Fruit fly (Drosophila melanogaster) whole organism, embryonic: Measurements from ENCODE around the gene red.

Experiments
- ATbp ChIP-seq: fragments of 200-800 bp; sonication (Bioruptor generic); optimal IDR thresholded peaks from 2 replicates; lab custom pipeline; 2017; ENCODE audit warnings: missing biosample characterization, mild to moderate bottlenecking, missing genetic modification characterization, missing genetic modification reagents
- Asciz ChIP-seq: fragments of 200-800 bp; sonication (Bioruptor generic); optimal IDR thresholded peaks from 2 replicates; lab custom pipeline; 2017; ENCODE audit warnings: missing biosample characterization, mild to moderate bottlenecking, missing genetic modification characterization, missing genetic modification reagents
- Atf3 ChIP-seq: fragments of 200-800 bp; sonication (Bioruptor generic); optimal IDR thresholded peaks from 3 replicates; lab custom pipeline; 2016; ENCODE audit warnings: missing biosample characterization, missing genetic modification characterization
- CG10321 ChIP-seq: fragments of 200-800 bp; sonication (Bioruptor generic); IDR thresholded peaks from 2 replicates; pipeline ENCODE4 v1.3.6; 2022; ENCODE audit warnings: missing biosample characterization, missing genetic modification characterization
- CG10431 ChIP-seq: fragments of 200-800 bp; sonication (Bioruptor generic); optimal IDR thresholded peaks from 3 replicates; lab custom pipeline; 2018; ENCODE audit warnings: missing biosample characterization, mild to moderate bottlenecking, missing genetic modification characterization
- CG11695 ChIP-seq: fragments of 200-800 bp; sonication (Bioruptor generic); IDR thresholded peaks from 3 replicates; pipeline ENCODE4 v1.3.6; 2022; ENCODE audit warnings: missing biosample characterization, missing genetic modification characterization
- CG13123 ChIP-seq: fragments of 200-800 bp; sonication (Bioruptor generic); optimal IDR thresholded peaks from 2 replicates; lab custom pipeline; 2016; ENCODE audit warnings: missing biosample characterization, missing genetic modification characterization
- CG13424 ChIP-seq: fragments of 200-800 bp; sonication (Bioruptor generic); optimal IDR thresholded peaks from 2 replicates; lab custom pipeline; 2019; ENCODE audit warnings: missing biosample characterization, mild to moderate bottlenecking, missing genetic modification characterization, moderate library complexity
- CG13624 ChIP-seq: fragments of 200-800 bp; sonication (Bioruptor generic); optimal IDR thresholded peaks from 2 replicates; lab custom pipeline; 2016; ENCODE audit warnings: missing biosample characterization, missing genetic modification characterization
- CG15514 ChIP-seq: fragments of 200-800 bp; sonication (Bioruptor generic); optimal IDR thresholded peaks from 3 replicates; lab custom pipeline; 2017; ENCODE audit warnings: missing biosample characterization, missing genetic modification characterization, mild to moderate bottlenecking, moderate library complexity, missing genetic modification reagents
- CG16813 ChIP-seq: fragments of 200-800 bp; sonication (Bioruptor generic); IDR thresholded peaks from 3 replicates; pipeline ENCODE4 v1.3.6; 2022; ENCODE audit warnings: missing biosample characterization, missing genetic modification characterization; ENCODE audit not compliant: partially characterized antibody
- CG17385 ChIP-seq: fragments of 200-800 bp; sonication (Bioruptor generic); optimal IDR thresholded peaks from 3 replicates; lab custom pipeline; 2018; ENCODE audit warnings: missing biosample characterization, mild to moderate bottlenecking, missing genetic modification characterization
- CG17568 ChIP-seq: fragments of 200-800 bp; sonication (Bioruptor generic); optimal IDR thresholded peaks from 2 replicates; lab custom pipeline; 2018; ENCODE audit warnings: missing biosample characterization, mild to moderate bottlenecking, missing genetic modification characterization, moderate library complexity
- CG17612 ChIP-seq: fragments of 200-800 bp; sonication (Bioruptor generic); IDR thresholded peaks from 2 replicates; pipeline ENCODE4 v1.3.6; 2022; ENCODE audit warnings: missing biosample characterization, missing genetic modification characterization
- CG18262 ChIP-seq: fragments of 200-800 bp; optimal IDR thresholded peaks from 3 replicates; lab custom pipeline; 2019; ENCODE audit warnings: missing biosample characterization, mild to moderate bottlenecking, missing genetic modification characterization, moderate library complexity
- CG2678 ChIP-seq: fragments of 200-800 bp; sonication (Bioruptor generic); optimal IDR thresholded peaks from 3 replicates; lab custom pipeline; 2019; ENCODE audit warnings: missing biosample characterization, mild to moderate bottlenecking, missing genetic modification characterization, moderate library complexity
- CG31441 ChIP-seq: fragments of 200-800 bp; sonication (Bioruptor generic); IDR thresholded peaks from 2 replicates; pipeline ENCODE4 v1.3.6; 2022; ENCODE audit warnings: missing biosample characterization, missing genetic modification characterization
- CG32767 ChIP-seq: fragments of 200-800 bp; sonication (Bioruptor generic); IDR thresholded peaks from 2 replicates; pipeline ENCODE4 v1.3.6; 2022; ENCODE audit warnings: missing biosample characterization, missing genetic modification characterization
- CG3847 ChIP-seq: fragments of 200-800 bp; sonication (Bioruptor generic); IDR thresholded peaks from 2 replicates; pipeline ENCODE4 v1.3.6; 2022; ENCODE audit warnings: missing biosample characterization, missing genetic modification characterization
- CG4707 ChIP-seq: fragments of 200-800 bp; sonication (Bioruptor generic); optimal IDR thresholded peaks from 2 replicates; lab custom pipeline; 2018; ENCODE audit warnings: missing biosample characterization, mild to moderate bottlenecking, missing genetic modification characterization, moderate library complexity
- CG5180 ChIP-seq: fragments of 200-800 bp; sonication (Bioruptor generic); optimal IDR thresholded peaks from 3 replicates; lab custom pipeline; 2017; ENCODE audit warnings: missing biosample characterization, missing genetic modification characterization, mild to moderate bottlenecking, moderate library complexity, missing genetic modification reagents
- CG8388 ChIP-seq: fragments of 200-800 bp; sonication (Bioruptor generic); optimal IDR thresholded peaks from 2 replicates; lab custom pipeline; 2019; ENCODE audit warnings: missing biosample characterization, mild to moderate bottlenecking, missing genetic modification characterization, moderate library complexity
- CG8478 ChIP-seq: fragments of >200 bp; optimal IDR thresholded peaks from 2 replicates; lab custom pipeline; 2018
- CTCF ChIP-seq: fragments of 200-800 bp; sonication (Bioruptor generic); optimal IDR thresholded peaks from 2 replicates; lab custom pipeline; 2017; ENCODE audit warnings: missing biosample characterization, mild to moderate bottlenecking, missing genetic modification characterization, moderate library complexity
- CkIIα-i1 ChIP-seq: fragments of 200-800 bp; sonication (Bioruptor generic); IDR thresholded peaks from 2 replicates; pipeline ENCODE4 v1.3.6; 2022; ENCODE audit warnings: missing biosample characterization, missing genetic modification characterization
- E2f1 ChIP-seq: fragments of 200-800 bp; sonication (Bioruptor generic); IDR thresholded peaks from 2 replicates; pipeline ENCODE4 v1.3.6; 2022; ENCODE audit warnings: missing biosample characterization, missing genetic modification characterization
- Fer2 ChIP-seq: fragments of 200-800 bp; sonication (Bioruptor generic); optimal IDR thresholded peaks from 2 replicates; lab custom pipeline; 2018; ENCODE audit warnings: missing biosample characterization, mild to moderate bottlenecking, missing genetic modification characterization, moderate library complexity
- Hr39 ChIP-seq: fragments of >200 bp; optimal IDR thresholded peaks from 2 replicates; lab custom pipeline; 2017
- Hr51 ChIP-seq, 2 experiments: fragments of 200-800 bp; sonication (Bioruptor generic); optimal IDR thresholded peaks; 2 replicates in 1 of 2; 3 replicates in 1 of 2; lab custom pipeline; 2016 to 2018; ENCODE audit warnings: missing biosample characterization in 2 of 2, missing genetic modification characterization in 2 of 2, mild to moderate bottlenecking in 1 of 2, moderate library complexity in 1 of 2
- MTF-1 ChIP-seq: fragments of 200-800 bp; sonication (Bioruptor generic); optimal IDR thresholded peaks from 2 replicates; lab custom pipeline; 2018; ENCODE audit warnings: missing biosample characterization, mild to moderate bottlenecking, missing genetic modification characterization, borderline replicate concordance
- Meics ChIP-seq: fragments of 200-800 bp; sonication (Bioruptor generic); optimal IDR thresholded peaks from 2 replicates; lab custom pipeline; 2017; ENCODE audit warnings: missing biosample characterization, mild to moderate bottlenecking, missing genetic modification characterization
- Sox100B ChIP-seq: fragments of 200-800 bp; sonication (Bioruptor generic); optimal IDR thresholded peaks from 3 replicates; lab custom pipeline; 2018; ENCODE audit warnings: missing biosample characterization, mild to moderate bottlenecking, missing genetic modification characterization
- chif ChIP-seq, 2 experiments: fragments of 200-800 bp; sonication (Bioruptor generic); optimal IDR thresholded peaks; 3 replicates each; lab custom pipeline; 2016; ENCODE audit warnings: missing biosample characterization in 2 of 2, missing genetic modification characterization in 2 of 2
- crp ChIP-seq, 2 experiments: fragments of 200-800 bp; sonication (Bioruptor generic); optimal IDR thresholded peaks; 2 replicates in 1 of 2; 3 replicates in 1 of 2; lab custom pipeline; 2017; ENCODE audit warnings: missing biosample characterization in 2 of 2, missing genetic modification characterization in 2 of 2, mild to moderate bottlenecking in 1 of 2, moderate library complexity in 1 of 2
- disco-r ChIP-seq: fragments of 200-800 bp; sonication (Bioruptor generic); optimal IDR thresholded peaks from 2 replicates; lab custom pipeline; 2016; ENCODE audit warnings: missing biosample characterization, missing genetic modification characterization
- dmrt11E ChIP-seq: fragments of 200-800 bp; sonication (Bioruptor generic); optimal IDR thresholded peaks from 3 replicates; lab custom pipeline; 2018; ENCODE audit warnings: missing biosample characterization, mild to moderate bottlenecking, missing genetic modification characterization, moderate library complexity
- fd102C ChIP-seq: fragments of 200-800 bp; sonication (Bioruptor generic); optimal IDR thresholded peaks from 2 replicates; lab custom pipeline; 2018; ENCODE audit warnings: missing biosample characterization, mild to moderate bottlenecking, missing genetic modification characterization, moderate library complexity
- fu2 ChIP-seq: fragments of 200-800 bp; sonication (Bioruptor generic); optimal IDR thresholded peaks from 2 replicates; lab custom pipeline; 2016; ENCODE audit warnings: missing biosample characterization, missing genetic modification characterization
- grau ChIP-seq: fragments of 200-800 bp; optimal IDR thresholded peaks from 3 replicates; lab custom pipeline; 2019; ENCODE audit warnings: missing biosample characterization, mild to moderate bottlenecking, missing genetic modification characterization, moderate library complexity
- gsb ChIP-seq: fragments of 200-800 bp; sonication (Bioruptor generic); IDR thresholded peaks from 2 replicates; pipeline ENCODE4 v1.3.6; 2022; ENCODE audit warnings: missing biosample characterization, missing genetic modification characterization
- jing ChIP-seq: fragments of 200-800 bp; sonication (Bioruptor generic); optimal IDR thresholded peaks from 2 replicates; lab custom pipeline; 2018; ENCODE audit warnings: missing biosample characterization, mild to moderate bottlenecking, missing genetic modification characterization
- nau ChIP-seq: fragments of 200-800 bp; sonication (Bioruptor generic); optimal IDR thresholded peaks from 3 replicates; lab custom pipeline; 2017; ENCODE audit warnings: missing biosample characterization, mild to moderate bottlenecking, missing genetic modification characterization, missing genetic modification reagents
- phol ChIP-seq: fragments of 200-800 bp; sonication (Bioruptor generic); optimal IDR thresholded peaks from 3 replicates; lab custom pipeline; 2018; ENCODE audit warnings: missing biosample characterization, mild to moderate bottlenecking, missing genetic modification characterization, moderate library complexity
- schlank ChIP-seq: fragments of 200-800 bp; sonication (Bioruptor generic); optimal IDR thresholded peaks from 2 replicates; lab custom pipeline; 2018; ENCODE audit warnings: missing biosample characterization, mild to moderate bottlenecking, missing genetic modification characterization
- sens ChIP-seq: fragments of 200-800 bp; sonication (Bioruptor generic); peaks from one replicate; lab custom pipeline; 2016; ENCODE audit warnings: missing biosample characterization, missing genetic modification characterization
- shn ChIP-seq: fragments of 200-800 bp; sonication (Bioruptor generic); optimal IDR thresholded peaks from 3 replicates; lab custom pipeline; 2016; ENCODE audit warnings: missing biosample characterization, missing genetic modification characterization
- tio ChIP-seq: fragments of 200-800 bp; sonication (Bioruptor generic); optimal IDR thresholded peaks from 2 replicates; lab custom pipeline; 2017; ENCODE audit warnings: missing biosample characterization, missing genetic modification characterization, inconsistent platforms
- trem ChIP-seq: fragments of 200-800 bp; optimal IDR thresholded peaks from 3 replicates; lab custom pipeline; 2019; ENCODE audit warnings: missing biosample characterization, mild to moderate bottlenecking, missing genetic modification characterization, moderate library complexity
- trh ChIP-seq: fragments of 200-800 bp; sonication (Bioruptor generic); optimal IDR thresholded peaks from 2 replicates; lab custom pipeline; 2016; ENCODE audit warnings: missing biosample characterization, missing genetic modification characterization
- ttk ChIP-seq: fragments of 200-800 bp; sonication (Bioruptor generic); IDR thresholded peaks from 2 replicates; pipeline ENCODE4 v2.1.2; 2022; ENCODE audit warnings: missing biosample characterization, missing genetic modification characterization
- tx ChIP-seq: fragments of 200-800 bp; sonication (Bioruptor generic); optimal IDR thresholded peaks from 2 replicates; lab custom pipeline; 2016; ENCODE audit warnings: missing biosample characterization, missing genetic modification characterization
- vvl ChIP-seq: fragments of 200-800 bp; sonication (Bioruptor generic); IDR thresholded peaks from 2 replicates; pipeline ENCODE4 v1.3.6; 2022; ENCODE audit warnings: missing biosample characterization, missing genetic modification characterization

The red gene

DNA sequence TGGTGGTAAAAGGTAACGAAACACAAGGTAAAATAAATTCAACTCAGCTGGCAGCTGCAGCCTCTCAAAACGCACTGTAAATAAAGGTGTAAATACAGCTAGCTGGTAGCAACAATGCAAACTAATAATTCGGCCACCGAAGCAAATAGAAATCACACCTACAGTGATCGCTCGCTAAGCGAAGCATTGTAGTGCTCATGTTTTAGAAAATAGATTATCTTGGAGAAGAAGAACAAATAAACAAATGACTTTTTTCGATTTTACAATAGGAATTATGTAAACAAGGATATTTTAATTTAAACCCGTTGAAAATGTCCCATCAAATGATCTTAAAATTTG is 4.5 kb upstream of the red start (continued):
- TF ChIP-seq grau (tag; lab: Kevin White, UChicago) (peak; percentile 92), jing (GFP tag; lab: Kevin White, UChicago) (peak; percentile 9), tx (GFP tag; lab: Kevin White, UChicago) (peak; percentile 36), CkIIα-i1 (GFP tag; lab: Robert Waterston, UW) (no peak), tio (GFP tag; lab: Kevin White, UChicago) (no peak), dmrt11E (tag; lab: Kevin White, UChicago) (no peak), schlank (tag; lab: Kevin White, UChicago) (no peak), CTCF (no peak), CG8478 (no peak), CG18262 (tag; lab: Kevin White, UChicago) (no peak), CG13123 (no peak), CG3847 (no peak), Sox100B (GFP tag; lab: Kevin White, UChicago) (peak; percentile 51), nau (GFP tag; lab: Kevin White, UChicago) (peak; percentile 10), CG13624 (no peak), CG17385 (peak; percentile 8), Atf3 (GFP tag; lab: Kevin White, UChicago) (no peak), CG31441 (no peak), MTF-1 (GFP tag; lab: Kevin White, UChicago) (peak; percentile 60), shn (GFP tag; lab: Kevin White, UChicago) (no peak), phol (tag; lab: Kevin White, UChicago) (peak; percentile 23), CG11695 (GFP tag; lab: Robert Waterston, UW) (no peak), trh (GFP tag; lab: Kevin White, UChicago) (no peak), CG13424 (tag; lab: Kevin White, UChicago) (peak; percentile 40), fd102C (GFP tag; lab: Kevin White, UChicago) (no peak), Hr51 (GFP tag; optimal IDR thresholded peaks at IDR 0.05; lab: Kevin White, UChicago) (peak in 1 of 2 experiments; percentile 46), Asciz (GFP tag; lab: Kevin White, UChicago) (peak; percentile 24), CG32767 (GFP tag; lab: Robert Waterston, UW) (no peak), vvl (no peak), CG2678 (tag; lab: Kevin White, UChicago) (peak; percentile 27), disco-r (no peak), fu2 (GFP tag; lab: Kevin White, UChicago) (no peak), ttk (GFP tag; lab: Robert Waterston, UW) (no peak), CG16813 (no peak), sens (GFP tag; lab: Kevin White, UChicago) (peak; percentile 79), CG5180 (peak; percentile 10), CG17568 (peak; percentile 6), CG17612 (no peak), gsb (no peak), crp (GFP tag; optimal IDR thresholded peaks at IDR 0.05; lab: Kevin White, UChicago) (no peak), CG10431 (GFP tag; lab: Kevin White, UChicago) (peak; percentile 23), ATbp (GFP tag; lab: Kevin White, UChicago) (peak; percentile 82), trem (tag; lab: Kevin White, UChicago) (no peak), Hr39 (lab: Kevin White, UChicago) (no peak), Meics (peak; percentile 1), CG8388 (GFP tag; lab: Kevin White, UChicago) (peak; percentile 30), E2f1 (GFP tag; lab: Robert Waterston, UW) (no peak), Fer2 (tag; lab: Kevin White, UChicago) (no peak), CG4707 (GFP tag; lab: Kevin White, UChicago) (peak; percentile 15), chif (GFP tag; optimal IDR thresholded peaks at IDR 0.05; lab: Kevin White, UChicago) (no peak), CG15514 (GFP tag; lab: Kevin White, UChicago) (peak; percentile 13), CG10321 (GFP tag; lab: Robert Waterston, UW) (no peak)
